Fruit fly (Drosophila melanogaster): ENCODE results near the gene Obp83g.

DNA sequence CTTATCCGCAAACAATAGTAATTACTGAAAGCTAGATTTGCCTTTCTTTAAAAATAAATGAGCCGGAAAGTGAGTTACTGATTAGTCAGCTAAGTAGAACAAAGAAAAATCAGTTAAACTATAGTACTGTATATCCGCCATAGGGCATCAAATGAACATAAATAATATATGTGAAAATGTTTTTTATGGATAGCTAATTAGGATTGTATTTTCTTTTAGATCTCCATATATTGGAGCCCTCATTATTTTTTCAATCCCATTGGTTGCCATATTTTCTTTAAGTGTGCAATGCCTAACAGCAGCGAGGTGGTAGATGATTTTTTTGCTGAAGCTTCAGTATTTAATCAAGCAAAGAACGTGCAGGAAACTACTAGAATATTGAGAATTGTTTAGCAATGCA is 4.3 kb downstream of the Obp83g start, which contains the start of gene Obp83cd:
- TF ChIP-seq insv (optimal IDR thresholded peaks at IDR 0.05) (no peak), Myc (optimal IDR thresholded peaks at IDR 0.05) (no peak)
